Fruit fly (Drosophila melanogaster) whole organism, pupa: ENCODE results near the gene mag.

ENCODE experiments used
- CG12605 ChIP-seq: fragments of 200-800 bp; sonication (Bioruptor generic); IDR thresholded peaks from 2 replicates; pipeline ENCODE4 v1.3.6; 2022; ENCODE audit warnings: missing biosample characterization, missing genetic modification characterization
- CG13204 ChIP-seq: fragments of 200-800 bp; sonication (Bioruptor generic); optimal IDR thresholded peaks from 2 replicates; lab custom pipeline; 2018; ENCODE audit warnings: missing biosample characterization, mild to moderate bottlenecking, missing genetic modification characterization, moderate library complexity
- CG8301 ChIP-seq: fragments of 200-800 bp; sonication (Bioruptor generic); optimal IDR thresholded peaks from 2 replicates; lab custom pipeline; 2018; ENCODE audit warnings: missing biosample characterization, mild to moderate bottlenecking, missing genetic modification characterization
- fd96Ca ChIP-seq: fragments of 200-800 bp; sonication (Bioruptor generic); IDR thresholded peaks from 3 replicates; pipeline ENCODE4 v1.3.6; 2022; ENCODE audit warnings: missing biosample characterization, missing genetic modification characterization
- gl ChIP-seq: fragments of 200-800 bp; sonication (Bioruptor generic); optimal IDR thresholded peaks from 2 replicates; lab custom pipeline; 2018; ENCODE audit warnings: missing biosample characterization, mild to moderate bottlenecking, missing genetic modification characterization

DNA sequence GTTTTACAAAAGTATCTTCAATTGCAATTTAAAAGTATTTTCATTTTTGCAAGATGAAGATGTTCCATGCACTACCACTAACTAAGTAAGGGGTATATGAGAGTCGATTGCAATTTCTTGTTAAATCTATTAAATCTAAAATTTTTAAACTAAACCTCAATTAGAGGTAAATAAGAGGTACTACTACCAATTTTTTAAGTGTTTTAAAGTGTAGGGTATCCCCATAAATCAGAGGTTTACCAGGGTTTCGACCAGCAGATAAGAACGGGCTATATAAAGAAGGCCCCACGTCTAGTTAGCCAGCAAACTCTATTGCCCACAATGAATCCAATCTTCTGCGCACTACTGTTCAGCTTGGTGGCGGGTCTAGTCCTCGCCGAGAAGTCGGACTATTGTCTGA is at the start of gene mag:
- no peak for TF ChIP-seq gl (tag; lab: Kevin White, UChicago)
- no peak for TF ChIP-seq CG13204
- TF ChIP-seq CG12605, result no peak
- no peak for TF ChIP-seq fd96Ca
- no peak for TF ChIP-seq CG8301 (tag; lab: Kevin White, UChicago)
